Worm (Caenorhabditis elegans) whole organism, mixed stage, embryonic: Measurements from ENCODE around the gene R10E9.4.

Experiments used
- M03D4.4 ChIP-seq: sonication (generic microtip); optimal IDR thresholded peaks from 2 replicates; lab custom pipeline; 2017; ENCODE audit warnings: mild to moderate bottlenecking, missing genetic modification characterization, missing compliant biosample characterization
- ces-1 ChIP-seq: fragments of 150-350 bp; optimal IDR thresholded peaks from 2 replicates; lab custom pipeline; 2014; ENCODE audit warnings: missing biosample characterization, missing genetic modification reagents, missing genetic modification characterization
- cnd-1 ChIP-seq: fragments of 200-800 bp; sonication (Bioruptor generic); optimal IDR thresholded peaks from 2 replicates; lab custom pipeline; 2018; ENCODE audit warnings: mild to moderate bottlenecking, missing genetic modification characterization, missing compliant biosample characterization
- lin-13 ChIP-seq: fragments of 150-350 bp; optimal IDR thresholded peaks from 2 replicates; lab custom pipeline; 2014; ENCODE audit warnings: missing biosample characterization, missing genetic modification characterization
- lin-32 ChIP-seq: fragments of 200-800 bp; sonication (Bioruptor generic); optimal IDR thresholded peaks from 2 replicates; lab custom pipeline; 2018; ENCODE audit warnings: mild to moderate bottlenecking, missing genetic modification characterization, missing compliant biosample characterization
- mab-5 ChIP-seq: fragments of 150-350 bp; optimal IDR thresholded peaks from 2 replicates; lab custom pipeline; 2014; ENCODE audit warnings: missing biosample characterization, missing genetic modification characterization
- nhr-237 ChIP-seq: fragments of 150-350 bp; optimal IDR thresholded peaks from 2 replicates; lab custom pipeline; 2014; ENCODE audit warnings: missing biosample characterization, missing genetic modification characterization
- nhr-76 ChIP-seq: sonication (generic microtip); optimal IDR thresholded peaks from 2 replicates; lab custom pipeline; 2017; ENCODE audit warnings: missing biosample characterization, missing genetic modification characterization
- snpc-4 ChIP-seq: fragments of 150-350 bp; optimal IDR thresholded peaks from 2 replicates; lab custom pipeline; 2014; ENCODE audit warnings: missing biosample characterization, missing genetic modification characterization
- ztf-11 ChIP-seq: fragments of 150-350 bp; optimal IDR thresholded peaks from 2 replicates; lab custom pipeline; 2014; ENCODE audit warnings: missing biosample characterization, missing genetic modification characterization

- no peak for TF ChIP-seq lin-32 (GFP tag; lab: Kevin White, UChicago)
- no peak for TF ChIP-seq ztf-11 (tag; lab: Kevin White, UChicago)
- no peak for TF ChIP-seq mab-5 (tag; lab: Kevin White, UChicago)
- no peak for TF ChIP-seq M03D4.4 (tag; lab: Kevin White, UChicago)
- no peak for TF ChIP-seq nhr-76 (tag; lab: Kevin White, UChicago)
- TF ChIP-seq snpc-4, result no peak
- TF ChIP-seq cnd-1 (tag; lab: Kevin White, UChicago), result no peak
- TF ChIP-seq ces-1 (GFP tag; lab: Kevin White, UChicago), result no peak
- no peak for TF ChIP-seq lin-13
- TF ChIP-seq nhr-237, result no peak
These were observed 6.4 kb downstream of the R10E9.4 start for ce11 chrIII:3966143-3966542.
